Worm (Caenorhabditis elegans) whole organism, L3 larva: Measurements from ENCODE around the gene mrp-5.

Source experiments
- ZK546.5 ChIP-seq: sonication (generic microtip); optimal IDR thresholded peaks from 2 replicates; lab custom pipeline; 2017; ENCODE audit warnings: missing biosample characterization, missing genetic modification characterization
- ama-1 ChIP-seq: fragments of 150-350 bp; optimal IDR thresholded peaks from 2 replicates; lab custom pipeline; 2018
- egl-27 ChIP-seq: sonication (generic microtip); optimal IDR thresholded peaks from 4 replicates; lab custom pipeline; 2017; ENCODE audit warnings: missing biosample characterization, missing genetic modification reagents, missing genetic modification characterization
- lin-15B ChIP-seq: fragments of 150-350 bp; optimal IDR thresholded peaks from 2 replicates; lab custom pipeline; 2014; ENCODE audit warnings: missing biosample characterization, missing genetic modification characterization
- mdl-1 ChIP-seq: fragments of 150-350 bp; optimal IDR thresholded peaks from 2 replicates; lab custom pipeline; 2014; ENCODE audit warnings: missing biosample characterization, missing genetic modification characterization
- nfya-1 ChIP-seq: sonication (generic microtip); optimal IDR thresholded peaks from 2 replicates; lab custom pipeline; 2017; ENCODE audit warnings: missing genetic modification characterization, mild to moderate bottlenecking, missing compliant biosample characterization, antibody characterized with exemption, moderate library complexity; ENCODE audit not compliant: insufficient read depth
- nhr-76 ChIP-seq: fragments of 150-350 bp; sonication (generic microtip); optimal IDR thresholded peaks from 5 replicates; lab custom pipeline; 2014; ENCODE audit warnings: missing biosample characterization, missing genetic modification characterization
- nhr-77 ChIP-seq: fragments of 150-350 bp; optimal IDR thresholded peaks from 2 replicates; lab custom pipeline; 2014; ENCODE audit warnings: missing biosample characterization, missing genetic modification characterization
- unc-39 ChIP-seq: sonication (generic microtip); optimal IDR thresholded peaks from 4 replicates; lab custom pipeline; 2017; ENCODE audit warnings: missing biosample characterization, missing genetic modification characterization
- ztf-11 ChIP-seq: fragments of 150-350 bp; optimal IDR thresholded peaks from 2 replicates; lab custom pipeline; 2014; ENCODE audit warnings: missing biosample characterization, missing genetic modification characterization

- TF ChIP-seq lin-15B (tag; lab: Kevin White, UChicago) (no peak), mdl-1 (tag; lab: Kevin White, UChicago) (no peak), nfya-1 (tag; lab: Kevin White, UChicago) (no peak), nhr-76 (no peak), unc-39 (tag; lab: Kevin White, UChicago) (no peak), ztf-11 (tag; lab: Kevin White, UChicago) (no peak), ZK546.5 (tag; lab: Kevin White, UChicago) (no peak), ama-1 (lab: Kevin White, UChicago) (no peak), egl-27 (no peak), nhr-77 (tag; lab: Kevin White, UChicago) (no peak)
Measured at ce11 chrX:14898205-14898604, 47.9 kb downstream of the mrp-5 start, which contains the start of gene lips-8.
